Worm (Caenorhabditis elegans): ENCODE results near the gene C29F5.8.

The C29F5.8 gene

ce11 chrII:6322979-6323378, 16.8 kb downstream of the C29F5.8 start, which contains the start of gene C32D5.4:
TSS of gene C32D5.4 (minus strand) at chrII:6323079.
- TF ChIP-seq ttx-3 (tag; optimal IDR thresholded peaks at IDR 0.05), result no peak
- TF ChIP-seq ceh-30 (tag; optimal IDR thresholded peaks at IDR 0.05), result no peak
- TF ChIP-seq ceh-19 (GFP tag; optimal IDR thresholded peaks at IDR 0.05), result no peak
- TF ChIP-seq fax-1 (tag; optimal IDR thresholded peaks at IDR 0.05), result no peak
- no peak for TF ChIP-seq ceh-34 (tag; optimal IDR thresholded peaks at IDR 0.05)

- TF ChIP-seq madf-2 (tag; optimal IDR thresholded peaks at IDR 0.05) (no peak), hlh-30 (tag; optimal IDR thresholded peaks at IDR 0.05; ENCODE audit: insufficient read depth) (no peak)
These were observed 17.9 kb downstream of the C29F5.8 start, which contains the start of gene sma-6 for ce11 chrII:6324086-6324485. TSS of gene sma-6 (plus strand) at chrII:6324484.

- peak; percentile 58 for TF ChIP-seq pqm-1 (tag; optimal IDR thresholded peaks at IDR 0.05)
- peak; percentile 37 for TF ChIP-seq dve-1 (tag; optimal IDR thresholded peaks at IDR 0.05)
- no peak for TF ChIP-seq C08G9.2 (tag; optimal IDR thresholded peaks at IDR 0.05)
- TF ChIP-seq elt-2 (tag; optimal IDR thresholded peaks at IDR 0.05), result peak; percentile 97
These were observed 21.1 kb downstream of the C29F5.8 start for ce11 chrII:6327317-6327716.

- no peak for TF ChIP-seq K02D7.2 (tag; optimal IDR thresholded peaks at IDR 0.05)
- TF ChIP-seq elt-2 (tag; optimal IDR thresholded peaks at IDR 0.05), result peak; percentile 97
These were observed 22.4 kb downstream of the C29F5.8 start for ce11 chrII:6328672-6329071.

ce11 chrII:6331222-6331830, 25.1 kb downstream of the C29F5.8 start, which contains the start of gene set-4:
TSS of gene set-4 (minus strand) at chrII:6331341.
- TF ChIP-seq pros-1 (tag; optimal IDR thresholded peaks at IDR 0.05) (peak; percentile 84), pha-4 (tag; optimal IDR thresholded peaks at IDR 0.05) (no peak), F13H6.1 (tag; optimal IDR thresholded peaks at IDR 0.05) (no peak), nfya-1 (tag; optimal IDR thresholded peaks at IDR 0.05) (peak; percentile 92), pax-1 (tag; optimal IDR thresholded peaks at IDR 0.05) (no peak), ceh-18 (tag; optimal IDR thresholded peaks at IDR 0.05) (peak; percentile 81), rnt-1 (tag; optimal IDR thresholded peaks at IDR 0.05) (peak; percentile 77), hlh-30 (tag; optimal IDR thresholded peaks at IDR 0.05; ENCODE audit: insufficient read depth) (peak; percentile 85), odd-2 (tag; optimal IDR thresholded peaks at IDR 0.05) (no peak), C08G9.2 (tag; optimal IDR thresholded peaks at IDR 0.05) (peak; percentile 12), ets-4 (tag; optimal IDR thresholded peaks at IDR 0.05) (peak; percentile 10), npax-4 (tag; optimal IDR thresholded peaks at IDR 0.05) (no peak), fkh-10 (GFP tag; optimal IDR thresholded peaks at IDR 0.05) (peak; percentile 39), ceh-14 (tag; optimal IDR thresholded peaks at IDR 0.05) (peak; percentile 46), elt-2 (tag; optimal IDR thresholded peaks at IDR 0.05) (peak; percentile 53), unc-42 (tag; optimal IDR thresholded peaks at IDR 0.05) (peak; percentile 74), Y22D7AL.16 (tag; optimal IDR thresholded peaks at IDR 0.05) (no peak), ceh-6 (GFP tag; optimal IDR thresholded peaks at IDR 0.05) (no peak), ceh-2 (tag; optimal IDR thresholded peaks at IDR 0.05) (peak; percentile 30), unc-55 (GFP tag; optimal IDR thresholded peaks at IDR 0.05) (peak; percentile 6), K09A11.1 (tag; optimal IDR thresholded peaks at IDR 0.05; ENCODE audit: insufficient read depth) (no peak), tbx-7 (tag; optimal IDR thresholded peaks at IDR 0.05) (no peak), ref-2 (tag; optimal IDR thresholded peaks at IDR 0.05) (peak; percentile 80), hlh-8 (tag; optimal IDR thresholded peaks at IDR 0.05) (peak; percentile 35), ztf-16 (tag; optimal IDR thresholded peaks at IDR 0.05) (peak; percentile 19), ceh-31 (tag; optimal IDR thresholded peaks at IDR 0.05) (peak; percentile 81), dmd-4 (tag; optimal IDR thresholded peaks at IDR 0.05; ENCODE audit: borderline replicate concordance) (peak; percentile 7), pha-2 (tag; optimal IDR thresholded peaks at IDR 0.05) (no peak), tbx-2 (tag; optimal IDR thresholded peaks at IDR 0.05) (peak; percentile 72), ceh-34 (tag; optimal IDR thresholded peaks at IDR 0.05) (peak; percentile 75), unc-86 (tag; optimal IDR thresholded peaks at IDR 0.05) (peak; percentile 67), nhr-11 (tag; optimal IDR thresholded peaks at IDR 0.05) (no peak), ceh-45 (GFP tag; IDR thresholded peaks at IDR 0.05) (no peak), lim-6 (tag; optimal IDR thresholded peaks at IDR 0.05) (no peak), ttx-3 (tag; optimal IDR thresholded peaks at IDR 0.05) (peak; percentile 27), sdc-2 (tag; optimal IDR thresholded peaks at IDR 0.05) (peak; percentile 37), che-1 (tag; optimal IDR thresholded peaks at IDR 0.05) (peak; percentile 24)

All from whole organism, late embryonic.